Fruit fly (Drosophila melanogaster): ENCODE results near the gene Alg10.

The Alg10 gene

DNA sequence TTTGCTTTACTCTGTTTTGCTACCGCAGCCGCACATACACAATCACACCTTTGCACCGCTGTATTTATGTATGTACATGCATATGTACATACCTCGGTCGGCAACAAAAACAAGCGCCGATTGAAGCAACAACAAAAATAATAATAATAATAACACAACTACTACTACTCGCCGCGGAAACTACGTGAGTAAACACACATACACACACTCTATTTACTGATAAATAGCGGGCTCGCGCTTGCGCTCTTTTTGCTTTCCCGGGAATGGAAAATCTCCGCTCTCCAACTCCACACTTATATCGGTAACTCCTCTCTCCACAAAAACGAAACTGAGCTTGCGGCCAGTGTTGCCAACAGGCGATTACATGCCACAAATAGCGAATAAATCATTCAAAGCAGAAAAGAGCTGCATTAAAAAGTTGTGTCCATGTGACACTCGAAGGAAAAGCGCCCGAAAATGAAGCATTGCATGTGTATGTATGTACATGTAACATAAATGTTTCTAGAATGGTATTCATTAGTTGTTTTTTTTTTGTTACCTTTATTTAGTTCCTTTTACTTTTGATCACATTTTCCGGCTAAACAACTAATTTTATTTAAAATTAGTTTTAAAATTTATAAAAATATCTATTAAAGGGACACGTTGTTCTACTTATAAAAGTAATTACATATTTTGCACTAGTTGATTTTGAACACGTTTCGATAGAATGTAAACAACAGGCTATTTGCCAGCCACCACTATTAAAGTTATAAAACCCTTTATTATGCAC lies 46.0 kb upstream of the Alg10 start (continued):
- TF ChIP-seq CG17912 (GFP tag; optimal IDR thresholded peaks at IDR 0.05) = peak; percentile 92
- no peak for TF ChIP-seq cato (GFP tag; optimal IDR thresholded peaks at IDR 0.05; ENCODE audit: borderline replicate concordance)
- peak; percentile 85 for TF ChIP-seq schlank (tag; optimal IDR thresholded peaks at IDR 0.05)
- TF ChIP-seq vvl (GFP tag; IDR thresholded peaks at IDR 0.05) = peak; percentile 75; the same call in 1 of the 2 replicates
- peak; percentile 88 for TF ChIP-seq CG15696 (tag; optimal IDR thresholded peaks at IDR 0.05)
- peak; percentile 61 for TF ChIP-seq CG6254 (GFP tag; optimal IDR thresholded peaks at IDR 0.05)
- TF ChIP-seq kah (GFP tag; optimal IDR thresholded peaks at IDR 0.05) = peak; percentile 58
- 0 out of 2 replicates have a peak, but pooled peaks have one; percentile 45 for TF ChIP-seq unc-4 (GFP tag; IDR thresholded peaks at IDR 0.05; ENCODE audit: partially characterized antibody)
- TF ChIP-seq dmrt11E (tag; optimal IDR thresholded peaks at IDR 0.05) = peak; percentile 44
- peak; percentile 96 for TF ChIP-seq mirr (GFP tag; optimal IDR thresholded peaks at IDR 0.05)
- TF ChIP-seq CoRest (tag; optimal IDR thresholded peaks at IDR 0.05) = peak; percentile 46
- TF ChIP-seq CG8478 (optimal IDR thresholded peaks at IDR 0.05) = no peak
- peak; percentile 37 for TF ChIP-seq CG13624 (GFP tag; optimal IDR thresholded peaks at IDR 0.05)
- peak; percentile 99 for TF ChIP-seq cg (GFP tag; optimal IDR thresholded peaks at IDR 0.05)
- TF ChIP-seq dimm (GFP tag; IDR thresholded peaks at IDR 0.05) = no peak
- no peak; the same call in 2 of the 3 replicates for TF ChIP-seq CG11093 (GFP tag; IDR thresholded peaks at IDR 0.05)
- TF ChIP-seq Oli (tag; optimal IDR thresholded peaks at IDR 0.05) = no peak
- TF ChIP-seq CG3407 (GFP tag; optimal IDR thresholded peaks at IDR 0.05) = peak; percentile 87
- peak; percentile 81 for TF ChIP-seq CG7745 (tag; optimal IDR thresholded peaks at IDR 0.05)
- peak; percentile 71 for TF ChIP-seq CG7271 (tag; optimal IDR thresholded peaks at IDR 0.05)
- TF ChIP-seq CG17829 (tag; optimal IDR thresholded peaks at IDR 0.05) = peak; percentile 50
- peak; percentile 44 for TF ChIP-seq CG12942 (GFP tag; optimal IDR thresholded peaks at IDR 0.05)
- no peak for TF ChIP-seq pan (optimal IDR thresholded peaks at IDR 0.05)
- peak in 1 of 2 experiments; percentile 47 for TF ChIP-seq pan (GFP tag; optimal IDR thresholded peaks at IDR 0.05 in 1 of 2, IDR thresholded peaks at IDR 0.05 in 1 of 2)
- TF ChIP-seq chm (GFP tag; IDR thresholded peaks at IDR 0.05) = no peak; the same call in none of the 2 replicates
- no peak for TF ChIP-seq D (optimal IDR thresholded peaks at IDR 0.05)
- peak; percentile 61 for TF ChIP-seq D (GFP tag; optimal IDR thresholded peaks at IDR 0.05)
- peak; percentile 65; the same call in 1 of the 3 replicates for TF ChIP-seq otp (GFP tag; IDR thresholded peaks at IDR 0.05)
- TF ChIP-seq CG6854 (GFP tag; optimal IDR thresholded peaks at IDR 0.05) = peak; percentile 71
- no peak for TF ChIP-seq CG2129 (GFP tag; IDR thresholded peaks at IDR 0.05; ENCODE audit: partially characterized antibody)
- peak; percentile 68 for TF ChIP-seq CG13123 (GFP tag; optimal IDR thresholded peaks at IDR 0.05)
- no peak; the same call in 1 of the 2 replicates for TF ChIP-seq lmd (GFP tag; IDR thresholded peaks at IDR 0.05)
- no peak for TF ChIP-seq B-H1 (GFP tag; IDR thresholded peaks at IDR 0.05)

DNA sequence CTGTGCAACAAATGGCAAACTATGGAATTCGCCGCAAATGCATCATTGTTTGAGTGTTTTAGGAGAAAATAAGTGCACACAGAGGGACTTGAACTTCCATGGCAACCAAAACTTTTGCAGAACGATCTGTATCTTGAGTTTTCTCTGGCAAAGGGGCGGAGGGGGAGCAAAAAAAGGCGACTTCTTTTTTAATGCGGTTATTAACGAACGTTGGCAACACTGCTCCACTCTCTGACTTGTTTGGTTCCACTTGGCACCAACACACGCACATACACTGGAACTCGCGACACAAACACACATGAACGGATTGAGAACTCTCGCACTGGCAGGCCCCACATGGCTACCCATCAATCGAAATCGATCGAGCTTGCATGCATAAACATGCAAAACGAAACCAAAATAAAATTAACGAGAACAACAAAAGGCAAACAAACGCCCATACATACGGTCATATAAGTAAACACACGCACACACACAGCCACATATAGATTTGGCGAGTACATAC lies 45.3 kb upstream of the Alg10 start:
- TF ChIP-seq CG13624 (GFP tag; optimal IDR thresholded peaks at IDR 0.05) (no peak), CG8290 (GFP tag; optimal IDR thresholded peaks at IDR 0.05) (no peak), CG8290 (tag; optimal IDR thresholded peaks at IDR 0.05) (peak in 1 of 2 experiments; percentile 59), disco-r (GFP tag; optimal IDR thresholded peaks at IDR 0.05) (no peak), slbo (GFP tag; IDR thresholded peaks at IDR 0.05) (peak; percentile 66), Ptx1 (GFP tag; IDR thresholded peaks at IDR 0.05) (0 out of 2 replicates have a peak, but pooled peaks have one; percentile 24), CG17359 (tag; optimal IDR thresholded peaks at IDR 0.05) (no peak), H2.0 (GFP tag; IDR thresholded peaks at IDR 0.05) (peak; percentile 5; the same call in 1 of the 2 replicates), Bdp1 (GFP tag; optimal IDR thresholded peaks at IDR 0.05) (no peak), Mrtf (GFP tag; IDR thresholded peaks at IDR 0.05) (0 out of 3 replicates have a peak, but pooled peaks have one; percentile 28), stwl (tag; optimal IDR thresholded peaks at IDR 0.05) (peak; percentile 1), dpn (GFP tag; optimal IDR thresholded peaks at IDR 0.05) (peak in 1 of 2 experiments; percentile 3), Ssrp (tag; optimal IDR thresholded peaks at IDR 0.05) (no peak), dysf (GFP tag; IDR thresholded peaks at IDR 0.05) (peak; percentile 38; the same call in 1 of the 3 replicates), CG17568 (GFP tag; optimal IDR thresholded peaks at IDR 0.05) (peak; percentile 61), Hmr (GFP tag; optimal IDR thresholded peaks at IDR 0.05) (no peak), sna (GFP tag; IDR thresholded peaks at IDR 0.05; ENCODE audit: partially characterized antibody) (no peak), CG17802 (tag; optimal IDR thresholded peaks at IDR 0.05) (no peak)

All from whole organism, embryonic.